Fruit fly (Drosophila melanogaster) whole organism, wandering third instar larva: Measurements from ENCODE around the gene Baldspot.

Experiments used
- Myc ChIP-seq: fragments of >200 bp; optimal IDR thresholded peaks from 2 replicates; lab custom pipeline; 2017
- jim ChIP-seq: fragments of 175-275, 200-325 bp; sonication (Bioruptor generic); optimal IDR thresholded peaks from 2 replicates; lab custom pipeline; 2016; ENCODE audit warnings: missing biosample characterization, mild to moderate bottlenecking, missing genetic modification characterization

DNA sequence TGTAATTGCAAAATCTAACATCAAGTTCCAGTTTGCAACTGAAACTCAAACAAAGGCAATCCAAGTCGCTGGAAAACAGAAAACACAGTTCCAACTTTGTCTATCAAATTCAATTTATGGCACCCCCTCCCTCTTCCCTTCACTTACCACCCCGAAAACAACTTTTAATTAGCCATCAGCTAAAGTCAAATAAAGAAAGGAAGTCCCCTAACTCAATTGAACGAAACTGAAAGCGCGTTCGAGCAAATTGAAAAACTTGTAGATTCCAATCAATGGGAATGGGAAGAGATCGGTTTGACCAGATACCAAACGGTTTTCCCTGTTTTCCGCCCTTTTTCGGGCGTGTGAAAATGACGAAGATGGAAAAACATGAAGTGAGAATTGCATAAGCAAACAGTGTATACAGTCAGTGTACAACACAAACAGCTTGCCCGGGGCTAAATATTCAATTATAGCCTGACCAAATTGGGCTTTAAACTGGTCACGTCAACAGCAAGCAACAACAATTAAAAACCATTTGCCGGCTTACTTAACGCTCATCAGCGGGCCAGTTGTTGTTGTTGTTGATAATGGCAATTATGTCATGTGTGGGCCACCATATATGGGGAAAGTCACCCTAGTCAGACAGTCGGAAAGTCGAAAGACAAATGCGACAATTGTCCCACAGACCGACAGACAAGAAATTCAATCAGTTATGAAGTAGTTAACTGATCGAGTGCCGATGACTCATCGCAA is 38.0 kb upstream of the Baldspot start:
- no peak for TF ChIP-seq Myc (lab: Kevin White, UChicago)
- no peak for TF ChIP-seq jim (GFP tag; lab: Kevin White, UChicago)
